Fruit fly (Drosophila melanogaster): Measurements from ENCODE around the gene Rbsn-5.

Gene Rbsn-5

DNA sequence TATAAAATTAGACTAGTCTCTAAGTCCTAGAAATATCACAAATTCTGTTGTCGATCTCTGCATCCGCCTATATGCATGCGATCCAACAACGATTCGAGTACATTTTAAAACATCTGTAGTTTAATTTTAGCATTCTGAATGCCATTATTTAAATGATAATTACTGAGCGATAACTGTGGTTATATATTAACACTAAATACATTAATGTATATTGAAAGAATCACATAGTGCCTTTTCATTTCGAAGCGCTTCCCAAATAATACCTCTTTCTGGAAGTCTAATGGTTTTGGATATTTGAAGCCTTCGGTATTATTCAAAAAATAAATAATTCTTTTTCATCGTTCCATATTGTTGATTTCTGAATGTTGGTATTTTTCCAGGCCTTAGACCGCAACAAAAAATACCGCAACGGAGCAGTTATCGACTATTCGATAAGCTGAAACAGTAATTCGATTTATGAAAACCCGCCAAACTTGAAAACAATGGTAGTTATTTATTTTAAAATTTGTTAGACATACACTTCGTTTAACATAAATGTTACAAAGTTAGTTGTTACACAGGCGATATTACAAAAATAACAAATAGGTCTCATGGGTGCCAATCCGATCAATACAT, 25.8 kb upstream of the Rbsn-5 start (continued):
- no peak for TF ChIP-seq Hey (tag; optimal IDR thresholded peaks at IDR 0.05)
- no peak for TF ChIP-seq CG11247 (GFP tag; IDR thresholded peaks at IDR 0.05)
- TF ChIP-seq maf-S (GFP tag; optimal IDR thresholded peaks at IDR 0.05), result no peak
- TF ChIP-seq CG2199 (GFP tag; IDR thresholded peaks at IDR 0.05), result no peak
- TF ChIP-seq pnt (GFP tag; optimal IDR thresholded peaks at IDR 0.05), result no peak
- TF ChIP-seq CG13894 (tag; optimal IDR thresholded peaks at IDR 0.05), result no peak
- no peak for TF ChIP-seq CG4820 (GFP tag; optimal IDR thresholded peaks at IDR 0.05)
- TF ChIP-seq CG12104 (GFP tag; optimal IDR thresholded peaks at IDR 0.05), result no peak
- no peak for TF ChIP-seq ap (GFP tag; IDR thresholded peaks at IDR 0.05)
- no peak for TF ChIP-seq CG18011 (GFP tag; optimal IDR thresholded peaks at IDR 0.05)
- TF ChIP-seq CG16815 (GFP tag; optimal IDR thresholded peaks at IDR 0.05), result no peak
- TF ChIP-seq Eip74EF (GFP tag; optimal IDR thresholded peaks at IDR 0.05), result no peak
- no peak for TF ChIP-seq CG11398 (GFP tag; optimal IDR thresholded peaks at IDR 0.05)
- peak; percentile 51 for TF ChIP-seq HmgZ (tag; optimal IDR thresholded peaks at IDR 0.05)
- TF ChIP-seq ken (GFP tag; IDR thresholded peaks at IDR 0.05), result no peak
- no peak for TF ChIP-seq CG12236 (GFP tag; optimal IDR thresholded peaks at IDR 0.05)
- TF ChIP-seq CG14710 (tag; optimal IDR thresholded peaks at IDR 0.05), result peak; percentile 57
- TF ChIP-seq Mrtf (GFP tag; IDR thresholded peaks at IDR 0.05), result no peak
- TF ChIP-seq pfk (GFP tag; optimal IDR thresholded peaks at IDR 0.05), result peak; percentile 91
- no peak for TF ChIP-seq seq (GFP tag; IDR thresholded peaks at IDR 0.05)
- no peak for TF ChIP-seq ftz-f1 (GFP tag; optimal IDR thresholded peaks at IDR 0.05)
- no peak for TF ChIP-seq ab (GFP tag; optimal IDR thresholded peaks at IDR 0.05)
- peak; percentile 20 for TF ChIP-seq CG17829 (tag; optimal IDR thresholded peaks at IDR 0.05)
- no peak for TF ChIP-seq CG8281 (tag; optimal IDR thresholded peaks at IDR 0.05)
- 0 out of 4 replicates have a peak, but pooled peaks have one; percentile 20 for TF ChIP-seq chinmo (GFP tag; IDR thresholded peaks at IDR 0.05; ENCODE audit: partially characterized antibody)
- no peak for TF ChIP-seq tll (GFP tag; optimal IDR thresholded peaks at IDR 0.05)
- no peak for TF ChIP-seq slou (GFP tag; optimal IDR thresholded peaks at IDR 0.05)
- no peak for TF ChIP-seq kay (GFP tag; optimal IDR thresholded peaks at IDR 0.05)
- TF ChIP-seq Rx (GFP tag; IDR thresholded peaks at IDR 0.05), result no peak
- TF ChIP-seq CG6791 (GFP tag; IDR thresholded peaks at IDR 0.05; ENCODE audit: partially characterized antibody), result no peak
- no peak for TF ChIP-seq odd (GFP tag; optimal IDR thresholded peaks at IDR 0.05)
- no peak for TF ChIP-seq Abd-B (GFP tag; optimal IDR thresholded peaks at IDR 0.05)
- no peak for TF ChIP-seq B-H2 (GFP tag; optimal IDR thresholded peaks at IDR 0.05)
- no peak for TF ChIP-seq salm (tag; optimal IDR thresholded peaks at IDR 0.05)
- no peak for TF ChIP-seq CG3281 (GFP tag; optimal IDR thresholded peaks at IDR 0.05)
- no peak for TF ChIP-seq Fer3 (tag; optimal IDR thresholded peaks at IDR 0.05)
- no peak for TF ChIP-seq oc (tag; optimal IDR thresholded peaks at IDR 0.05)
- TF ChIP-seq CG7372 (GFP tag; IDR thresholded peaks at IDR 0.05), result no peak
- TF ChIP-seq Med (GFP tag), result peak; percentile 66
- no peak for TF ChIP-seq sna (GFP tag; IDR thresholded peaks at IDR 0.05; ENCODE audit: partially characterized antibody)
- no peak for TF ChIP-seq Hsf (GFP tag; optimal IDR thresholded peaks at IDR 0.05)
- no peak for TF ChIP-seq chn (GFP tag; optimal IDR thresholded peaks at IDR 0.05)
- no peak for TF ChIP-seq CkIIα-i1 (GFP tag; IDR thresholded peaks at IDR 0.05)
- TF ChIP-seq nerfin-1 (tag; optimal IDR thresholded peaks at IDR 0.05), result no peak
- TF ChIP-seq Hmr (GFP tag; optimal IDR thresholded peaks at IDR 0.05), result no peak
- peak; percentile 21 for TF ChIP-seq CG10267 (tag; optimal IDR thresholded peaks at IDR 0.05)
- TF ChIP-seq ase (GFP tag; IDR thresholded peaks at IDR 0.05), result no peak
- TF ChIP-seq CG6813 (GFP tag; optimal IDR thresholded peaks at IDR 0.05), result no peak
- no peak for TF ChIP-seq zfh2 (GFP tag; optimal IDR thresholded peaks at IDR 0.05)
- TF ChIP-seq CHES-1-like (GFP tag; optimal IDR thresholded peaks at IDR 0.05), result no peak

All from whole organism, embryonic.